Worm (Caenorhabditis elegans): ENCODE data around the gene srh-7.

DNA sequence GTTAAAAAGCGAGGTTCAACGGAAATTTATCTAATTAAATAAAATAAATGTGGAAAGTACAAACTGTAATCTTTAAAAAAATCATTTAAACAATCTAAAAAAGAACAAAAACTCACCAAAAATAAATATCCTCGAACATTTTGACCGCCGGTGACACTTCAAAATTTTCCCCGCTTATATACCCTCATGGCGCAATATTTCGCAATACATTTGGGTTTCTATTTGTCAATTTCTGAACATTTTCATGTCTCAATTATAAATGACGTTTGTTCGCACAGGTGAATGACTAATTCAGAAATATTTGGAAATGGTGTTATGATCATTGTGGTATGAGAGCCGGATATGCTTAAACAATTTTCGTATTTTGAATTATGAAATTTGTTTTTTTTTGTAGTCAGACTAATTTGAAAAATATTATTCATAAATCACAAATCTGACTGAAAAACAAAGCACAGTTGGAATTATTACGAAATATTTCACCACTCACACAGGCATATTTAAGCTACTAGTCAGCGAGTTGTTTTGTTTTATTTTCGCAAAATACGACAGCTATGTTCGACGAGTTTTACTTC lies 33.9 kb downstream of the srh-7 start, which contains the start of the genes C49G7.10 and irg-2:
- TF ChIP-seq mep-1 (tag; optimal IDR thresholded peaks at IDR 0.05) (no peak), mab-5 (tag; optimal IDR thresholded peaks at IDR 0.05) (no peak), lsy-2 (tag; optimal IDR thresholded peaks at IDR 0.05) (no peak), nhr-76 (tag; optimal IDR thresholded peaks at IDR 0.05) (no peak), ceh-83 (GFP tag; optimal IDR thresholded peaks at IDR 0.05) (no peak), sptf-1 (tag; optimal IDR thresholded peaks at IDR 0.05) (no peak), ces-1 (GFP tag; optimal IDR thresholded peaks at IDR 0.05) (no peak), ham-2 (GFP tag; optimal IDR thresholded peaks at IDR 0.05) (no peak), lin-13 (tag; optimal IDR thresholded peaks at IDR 0.05) (no peak), blmp-1 (tag; optimal IDR thresholded peaks at IDR 0.05) (no peak)
